Worm (Caenorhabditis elegans): ENCODE data around the gene R31.2.

R31.2 gene

ce11 chrV:11917186-11917585 lies at the start of gene R31.2:
R31.2 (plus strand) TSS chrV:11917573.
- no peak for TF ChIP-seq unc-62 (GFP tag; optimal IDR thresholded peaks at IDR 0.05)

ce11 chrV:11868142-11868541 lies 49.2 kb upstream of the R31.2 start, which contains the start of gene R13H4.7:
R13H4.7 (minus strand) TSS chrV:11868242.
- no peak for TF ChIP-seq unc-62 (GFP tag; optimal IDR thresholded peaks at IDR 0.05)

- TF ChIP-seq unc-62 (GFP tag; optimal IDR thresholded peaks at IDR 0.05) = no peak
Measured at ce11 chrV:11875060-11875459, 42.3 kb upstream of the R31.2 start, which contains the start of gene sulp-4. sulp-4 (plus strand) TSS chrV:11875360.

- no peak for TF ChIP-seq unc-62 (GFP tag; optimal IDR thresholded peaks at IDR 0.05)
Measured at ce11 chrV:11876657-11877056, 40.7 kb upstream of the R31.2 start.

- no peak for TF ChIP-seq unc-62 (GFP tag; optimal IDR thresholded peaks at IDR 0.05)
Measured at ce11 chrV:11879732-11880131, 37.6 kb upstream of the R31.2 start, which contains the start of gene sulp-5. sulp-5 (plus strand) TSS chrV:11880032.

ce11 chrV:11883215-11883614 lies 34.2 kb upstream of the R31.2 start:
- no peak for TF ChIP-seq unc-62 (GFP tag; optimal IDR thresholded peaks at IDR 0.05)

- no peak for TF ChIP-seq unc-62 (GFP tag; optimal IDR thresholded peaks at IDR 0.05)
Measured at ce11 chrV:11885087-11885486, 32.3 kb upstream of the R31.2 start.

ce11 chrV:11885939-11886338 lies 31.4 kb upstream of the R31.2 start:
- TF ChIP-seq unc-62 (GFP tag; optimal IDR thresholded peaks at IDR 0.05) = no peak

- TF ChIP-seq unc-62 (GFP tag; optimal IDR thresholded peaks at IDR 0.05) = no peak
Measured at ce11 chrV:11887988-11888499, 29.3 kb upstream of the R31.2 start, which contains the start of gene adh-1. adh-1 (plus strand) TSS chrV:11888248.

- no peak for TF ChIP-seq unc-62 (GFP tag; optimal IDR thresholded peaks at IDR 0.05)
Measured at ce11 chrV:11888656-11889055, 28.7 kb upstream of the R31.2 start.

ce11 chrV:11889115-11889935 lies 28.0 kb upstream of the R31.2 start:
- no peak for TF ChIP-seq unc-62 (GFP tag; optimal IDR thresholded peaks at IDR 0.05)

ce11 chrV:11891143-11891862 lies 26.1 kb upstream of the R31.2 start, which contains the start of the genes sodh-2 and srx-76:
sodh-2 (minus strand) TSS chrV:11891243.
srx-76 (plus strand) TSS chrV:11891812.
- no peak for TF ChIP-seq unc-62 (GFP tag; optimal IDR thresholded peaks at IDR 0.05)

ce11 chrV:11893975-11894374 lies 23.4 kb upstream of the R31.2 start, which contains the start of gene K12G11.6:
K12G11.6 (plus strand) TSS chrV:11894331.
- TF ChIP-seq unc-62 (GFP tag; optimal IDR thresholded peaks at IDR 0.05) = no peak

- TF ChIP-seq unc-62 (GFP tag; optimal IDR thresholded peaks at IDR 0.05) = no peak
Measured at ce11 chrV:11896322-11896898, 21.0 kb upstream of the R31.2 start.

ce11 chrV:11897604-11898003 lies 19.8 kb upstream of the R31.2 start:
- TF ChIP-seq unc-62 (GFP tag; optimal IDR thresholded peaks at IDR 0.05) = no peak

- TF ChIP-seq unc-62 (GFP tag; optimal IDR thresholded peaks at IDR 0.05) = no peak
Measured at ce11 chrV:11899149-11899548, 18.2 kb upstream of the R31.2 start, which contains the start of gene sma-1. sma-1 (plus strand) TSS chrV:11899449.
